Worm (Caenorhabditis elegans): ENCODE data around the gene F38A5.22.

F38A5.22 gene

DNA sequence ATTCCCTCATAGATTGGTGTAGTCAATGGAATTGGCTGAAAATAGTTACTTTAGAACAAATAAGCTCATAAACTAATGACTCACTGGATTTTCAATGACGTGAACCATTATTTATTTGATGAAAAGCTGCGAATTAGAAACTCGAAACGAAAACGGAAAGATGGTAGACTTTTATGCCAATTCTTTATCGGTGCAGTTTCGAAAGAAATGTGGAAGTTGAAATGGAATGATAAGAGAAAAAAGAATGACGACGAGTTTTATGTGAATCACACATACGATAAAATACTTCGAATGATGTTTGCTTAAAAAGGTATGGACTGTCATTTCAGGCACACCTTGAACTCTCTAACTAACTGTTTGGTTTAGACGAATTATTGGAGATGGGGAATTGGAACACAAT, 5.7 kb downstream of the F38A5.22 start, which contains the start of the genes lec-11 and irld-7:
TSS of gene lec-11 (minus strand) at position 126 of the 400 bp plus-strand sequence.
TSS of gene irld-7 (plus strand) at position 332 of the 400 bp plus-strand sequence.
- TF ChIP-seq hlh-8 (tag; optimal IDR thresholded peaks at IDR 0.05) (no peak), F13H6.1 (tag; optimal IDR thresholded peaks at IDR 0.05) (no peak), pax-1 (tag; optimal IDR thresholded peaks at IDR 0.05) (no peak), ceh-30 (tag; optimal IDR thresholded peaks at IDR 0.05) (no peak), nfya-1 (tag; optimal IDR thresholded peaks at IDR 0.05) (no peak), pha-4 (tag; optimal IDR thresholded peaks at IDR 0.05) (no peak), nhr-11 (tag; optimal IDR thresholded peaks at IDR 0.05) (no peak), pag-3 (tag; optimal IDR thresholded peaks at IDR 0.05; ENCODE audit: borderline replicate concordance) (no peak), hlh-6 (tag; optimal IDR thresholded peaks at IDR 0.05) (no peak), ceh-14 (tag; optimal IDR thresholded peaks at IDR 0.05) (no peak), ceh-6 (GFP tag; optimal IDR thresholded peaks at IDR 0.05) (no peak)

DNA sequence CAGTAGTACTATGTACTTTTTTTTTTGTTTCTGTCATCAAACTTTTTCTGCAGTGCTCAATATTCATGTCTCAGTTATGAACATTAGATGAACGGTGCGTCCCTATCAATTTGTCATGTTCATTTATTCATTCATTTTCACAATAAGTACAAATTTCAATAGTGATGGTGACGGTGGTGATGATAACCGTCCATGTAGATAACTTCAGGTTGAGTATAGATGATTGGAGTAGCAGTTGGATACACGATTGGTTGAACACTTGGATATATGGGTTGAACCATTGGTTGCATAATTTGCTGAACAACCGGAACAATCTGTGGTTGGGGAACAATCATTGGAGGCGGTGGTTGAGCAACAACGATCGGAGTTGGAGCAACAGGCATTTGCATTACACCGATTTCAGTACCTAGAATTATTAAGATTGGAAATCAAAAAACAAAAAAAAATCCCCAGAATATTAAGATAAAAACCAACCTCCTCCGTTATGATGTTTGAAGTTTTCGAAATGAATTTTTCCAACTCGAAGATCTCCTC, 7.6 kb downstream of the F38A5.22 start:
- TF ChIP-seq hlh-15 (tag; optimal IDR thresholded peaks at IDR 0.05) = no peak
- no peak for TF ChIP-seq eyg-1 (tag; optimal IDR thresholded peaks at IDR 0.05)
- no peak for TF ChIP-seq K02D7.2 (tag; optimal IDR thresholded peaks at IDR 0.05)
- TF ChIP-seq ceh-24 (tag; optimal IDR thresholded peaks at IDR 0.05) = no peak
- TF ChIP-seq ceh-34 (tag; optimal IDR thresholded peaks at IDR 0.05) = no peak
- TF ChIP-seq npax-4 (tag; optimal IDR thresholded peaks at IDR 0.05) = no peak
- no peak for TF ChIP-seq pqm-1 (tag; optimal IDR thresholded peaks at IDR 0.05)
- TF ChIP-seq zip-5 (tag; optimal IDR thresholded peaks at IDR 0.05) = no peak
- no peak for TF ChIP-seq ama-1 (optimal IDR thresholded peaks at IDR 0.05)
- TF ChIP-seq fax-1 (tag; optimal IDR thresholded peaks at IDR 0.05) = no peak
- TF ChIP-seq mec-3 (tag; optimal IDR thresholded peaks at IDR 0.05; ENCODE audit: borderline replicate concordance) = no peak
- no peak for TF ChIP-seq ceh-2 (tag; optimal IDR thresholded peaks at IDR 0.05)
- no peak for TF ChIP-seq ceh-45 (GFP tag; IDR thresholded peaks at IDR 0.05)
- TF ChIP-seq ceh-31 (tag; optimal IDR thresholded peaks at IDR 0.05) = no peak
- TF ChIP-seq hlh-6 (tag; optimal IDR thresholded peaks at IDR 0.05) = no peak
- TF ChIP-seq odd-2 (tag; optimal IDR thresholded peaks at IDR 0.05) = no peak
- TF ChIP-seq unc-55 (GFP tag; optimal IDR thresholded peaks at IDR 0.05) = no peak
- no peak for TF ChIP-seq ceh-18 (tag; optimal IDR thresholded peaks at IDR 0.05)

DNA sequence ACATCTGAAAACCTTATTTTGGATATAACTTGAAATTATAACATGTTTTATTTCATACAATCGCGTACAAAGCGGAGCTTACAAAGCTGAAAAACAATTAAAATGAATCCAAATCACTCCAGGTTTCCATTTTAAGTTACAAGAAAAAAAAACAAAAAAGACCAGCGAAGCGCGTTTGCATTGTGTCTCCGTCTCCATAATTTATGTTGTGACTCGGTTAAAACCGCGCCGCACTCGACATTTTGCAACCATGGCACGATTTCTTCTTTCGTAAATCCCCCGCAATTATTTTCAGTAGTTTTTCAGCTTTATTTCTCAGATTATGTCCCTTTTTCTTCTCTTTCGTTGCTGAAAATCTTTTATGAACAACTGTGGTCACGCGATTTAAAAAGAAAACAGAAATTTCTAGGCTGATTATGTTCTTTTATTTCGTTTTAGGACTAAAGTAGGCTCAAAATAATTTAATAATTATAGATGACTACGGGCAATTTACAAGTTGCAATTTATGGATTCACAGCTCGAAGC, 10.3 kb downstream of the F38A5.22 start, which contains the start of the genes F38A5.2 and dnj-11:
TSS of gene F38A5.2 (minus strand) at position 4 of the 525 bp plus-strand sequence.
TSS of gene dnj-11 (plus strand) at position 475 of the 525 bp plus-strand sequence.
- TF ChIP-seq K09A11.1 (tag; optimal IDR thresholded peaks at IDR 0.05; ENCODE audit: insufficient read depth) = no peak
- peak; percentile 26 for TF ChIP-seq ceh-34 (tag; optimal IDR thresholded peaks at IDR 0.05)
- peak; percentile 72 for TF ChIP-seq ceh-31 (tag; optimal IDR thresholded peaks at IDR 0.05)
- TF ChIP-seq F13H6.1 (tag; optimal IDR thresholded peaks at IDR 0.05) = no peak
- TF ChIP-seq sox-4 (tag; optimal IDR thresholded peaks at IDR 0.05) = no peak
- TF ChIP-seq dve-1 (tag; optimal IDR thresholded peaks at IDR 0.05) = peak; percentile 42
- peak; percentile 50 for TF ChIP-seq unc-42 (tag; optimal IDR thresholded peaks at IDR 0.05)
- peak; percentile 48 for TF ChIP-seq nfya-1 (tag; optimal IDR thresholded peaks at IDR 0.05)
- peak; percentile 55 for TF ChIP-seq rnt-1 (tag; optimal IDR thresholded peaks at IDR 0.05)
- TF ChIP-seq ceh-18 (tag; optimal IDR thresholded peaks at IDR 0.05) = peak; percentile 39
- peak; percentile 33 for TF ChIP-seq tbx-2 (tag; optimal IDR thresholded peaks at IDR 0.05)
- peak; percentile 27 for TF ChIP-seq unc-55 (GFP tag; optimal IDR thresholded peaks at IDR 0.05)
- no peak for TF ChIP-seq eyg-1 (tag; optimal IDR thresholded peaks at IDR 0.05)
- peak; percentile 71 for TF ChIP-seq pax-1 (tag; optimal IDR thresholded peaks at IDR 0.05)
- TF ChIP-seq mec-3 (tag; optimal IDR thresholded peaks at IDR 0.05; ENCODE audit: borderline replicate concordance) = no peak
- TF ChIP-seq hlh-30 (tag; optimal IDR thresholded peaks at IDR 0.05; ENCODE audit: insufficient read depth) = peak; percentile 14

DNA sequence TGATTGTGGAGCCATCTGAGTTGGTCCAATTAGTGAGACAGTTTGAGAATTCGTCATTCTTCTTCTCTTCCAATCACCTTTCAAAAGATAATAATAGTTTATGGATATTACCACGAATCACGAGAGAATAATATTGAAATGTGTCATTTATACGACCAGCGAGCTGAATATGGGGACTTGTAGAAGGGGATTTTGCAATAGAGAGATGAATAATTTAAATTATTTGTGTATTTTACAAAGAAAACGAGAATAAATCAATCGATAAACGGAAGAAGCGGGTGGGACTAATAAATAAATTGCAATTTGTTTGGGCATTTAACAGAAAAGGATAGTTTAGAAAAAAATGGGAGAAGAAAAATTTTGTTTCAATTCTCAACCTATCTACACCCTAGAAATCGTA, 13.1 kb downstream of the F38A5.22 start, which contains the start of gene odr-8:
TSS of gene odr-8 (minus strand) at position 101 of the 400 bp plus-strand sequence.
- TF ChIP-seq hlh-30 (tag; optimal IDR thresholded peaks at IDR 0.05; ENCODE audit: insufficient read depth) (no peak), ama-1 (optimal IDR thresholded peaks at IDR 0.05) (no peak), unc-42 (tag; optimal IDR thresholded peaks at IDR 0.05) (no peak), unc-3 (GFP tag; conservative IDR thresholded peaks at IDR 0.05) (no peak), unc-3 (tag; optimal IDR thresholded peaks at IDR 0.05) (no peak)
